Worm (Caenorhabditis elegans) whole organism, L1 larva: Measurements from ENCODE around the gene pah-1.

ENCODE experiments used
- ama-1 ChIP-seq: fragments of 150-350 bp; optimal IDR thresholded peaks from 2 replicates; lab custom pipeline; 2014
- ceh-8 ChIP-seq: fragments of 200-800 bp; sonication (Bioruptor generic); optimal IDR thresholded peaks from 2 replicates; lab custom pipeline; 2018; ENCODE audit warnings: mild to moderate bottlenecking, missing genetic modification characterization, moderate library complexity, missing compliant biosample characterization
- ceh-88 ChIP-seq: fragments of 200-800 bp; sonication (Bioruptor generic); IDR thresholded peaks from 2 replicates; pipeline ENCODE4 v1.3.6; 2022; ENCODE audit warnings: missing genetic modification characterization, missing compliant biosample characterization
- ets-5 ChIP-seq: fragments of 200-800 bp; sonication (Bioruptor generic); IDR thresholded peaks from 2 replicates; pipeline ENCODE4 v1.3.6; 2022; ENCODE audit warnings: missing genetic modification characterization, missing compliant biosample characterization
- lin-15B ChIP-seq: fragments of 150-350 bp; sonication (generic microtip); optimal IDR thresholded peaks from 3 replicates; lab custom pipeline; 2014; ENCODE audit warnings: missing biosample characterization, missing genetic modification characterization
- lin-39 ChIP-seq: fragments of 150-350 bp; optimal IDR thresholded peaks from 2 replicates; lab custom pipeline; 2014; ENCODE audit warnings: missing biosample characterization, missing genetic modification reagents, missing genetic modification characterization
- lsy-2 ChIP-seq, 2 experiments: fragments of 150-350 bp; optimal IDR thresholded peaks; 2 replicates each; lab custom pipeline; 2014; ENCODE audit warnings: missing biosample characterization in 2 of 2, missing genetic modification characterization in 2 of 2
- nhr-11 ChIP-seq: fragments of 150-350 bp; optimal IDR thresholded peaks from 2 replicates; lab custom pipeline; 2014; ENCODE audit warnings: missing biosample characterization, missing genetic modification characterization
- nhr-19 ChIP-seq: fragments of 200-800 bp; sonication (Bioruptor generic); conservative IDR thresholded peaks from 2 replicates; pipeline ENCODE4 v1.3.6; 2022; ENCODE audit warnings: missing genetic modification characterization, missing compliant biosample characterization
- nhr-237 ChIP-seq: fragments of 150-350 bp; optimal IDR thresholded peaks from 2 replicates; lab custom pipeline; 2014; ENCODE audit warnings: missing biosample characterization, missing genetic modification characterization
- nhr-90 ChIP-seq: sonication (generic microtip); optimal IDR thresholded peaks from 2 replicates; lab custom pipeline; 2016; ENCODE audit warnings: mild to moderate bottlenecking, missing genetic modification characterization, missing compliant biosample characterization; ENCODE audit not compliant: poor library complexity
- rnt-1 ChIP-seq: sonication (generic microtip); optimal IDR thresholded peaks from 2 replicates; lab custom pipeline; 2016; ENCODE audit warnings: mild to moderate bottlenecking, missing genetic modification characterization, moderate library complexity, missing compliant biosample characterization
- snpc-4 ChIP-seq: fragments of 150-350 bp; optimal IDR thresholded peaks from 2 replicates; lab custom pipeline; 2014; ENCODE audit warnings: missing biosample characterization, missing genetic modification characterization
- unc-62 ChIP-seq: fragments of 150-350 bp; optimal IDR thresholded peaks from 2 replicates; lab custom pipeline; 2014; ENCODE audit warnings: missing biosample characterization, missing genetic modification reagents, missing genetic modification characterization

DNA sequence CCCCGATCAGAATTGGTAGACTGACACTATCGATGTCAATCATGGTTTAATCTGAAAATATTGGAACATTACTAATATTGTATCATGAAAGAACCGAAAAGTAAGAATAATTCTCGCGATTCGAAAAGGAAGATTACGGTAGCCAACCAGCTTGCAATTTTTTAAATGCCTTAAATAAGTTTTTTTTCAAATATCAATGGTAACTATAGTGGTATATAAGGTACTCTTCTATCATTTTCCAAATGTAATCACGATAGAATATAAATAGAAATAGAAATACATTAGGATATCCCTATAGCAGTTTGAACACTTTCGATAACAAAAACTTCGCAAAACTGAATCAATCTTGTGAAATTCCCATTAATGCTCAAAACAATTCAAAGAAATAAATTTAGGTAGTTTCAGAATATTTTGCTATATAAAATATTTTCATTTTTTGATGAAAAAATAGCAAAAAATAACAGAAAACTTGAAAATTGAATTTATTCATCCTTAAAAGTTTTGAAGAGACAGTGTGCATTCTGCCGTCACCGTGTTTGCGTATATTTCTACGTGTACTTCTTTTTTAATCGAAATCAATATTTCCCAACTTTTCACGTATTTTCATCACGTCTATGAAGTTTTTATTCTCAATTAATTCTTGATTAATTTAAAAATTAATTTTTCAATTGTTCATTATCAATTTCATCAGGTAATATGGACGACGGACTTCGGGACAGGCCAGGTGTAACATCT, 44.0 kb upstream of the pah-1 start, which contains the start of the genes F46C5.9 and rer-1:
- TF ChIP-seq unc-62 (no peak), nhr-11 (no peak), ets-5 (GFP tag; lab: Robert Waterston, UW) (no peak), lin-39 (tag; lab: Kevin White, UChicago) (no peak), ama-1 (lab: Kevin White, UChicago) (no peak), nhr-19 (GFP tag; lab: Robert Waterston, UW) (no peak), lsy-2 (tag; optimal IDR thresholded peaks at IDR 0.05; lab: Kevin White, UChicago) (peak in 1 of 2 experiments; percentile 63), nhr-90 (tag; lab: Kevin White, UChicago) (no peak), snpc-4 (tag; lab: Kevin White, UChicago) (no peak), lin-15B (tag; lab: Kevin White, UChicago) (no peak), nhr-237 (no peak), rnt-1 (tag; lab: Kevin White, UChicago) (no peak), ceh-8 (GFP tag; lab: Kevin White, UChicago) (no peak), ceh-88 (no peak)
